Worm (Caenorhabditis elegans) whole organism, L3 larva: ENCODE measurements around the gene lips-8.

ENCODE experiments used
- R02D3.7 ChIP-seq: fragments of 150-350 bp; optimal IDR thresholded peaks from 2 replicates; lab custom pipeline; 2014; ENCODE audit warnings: missing biosample characterization, missing genetic modification characterization
- ZK546.5 ChIP-seq: sonication (generic microtip); optimal IDR thresholded peaks from 2 replicates; lab custom pipeline; 2017; ENCODE audit warnings: missing biosample characterization, missing genetic modification characterization
- aly-2 ChIP-seq: fragments of 150-350 bp; optimal IDR thresholded peaks from 2 replicates; lab custom pipeline; 2014; ENCODE audit warnings: missing biosample characterization, missing genetic modification characterization
- ama-1 ChIP-seq: fragments of 150-350 bp; optimal IDR thresholded peaks from 2 replicates; lab custom pipeline; 2018
- ceh-16 ChIP-seq: sonication (generic microtip); optimal IDR thresholded peaks from 2 replicates; lab custom pipeline; 2017; ENCODE audit warnings: missing biosample characterization, missing genetic modification characterization
- ceh-82 ChIP-seq: fragments of 150-350 bp; optimal IDR thresholded peaks from 2 replicates; lab custom pipeline; 2014; ENCODE audit warnings: missing biosample characterization, missing genetic modification characterization
- ceh-9 ChIP-seq: sonication (generic microtip); optimal IDR thresholded peaks from 2 replicates; lab custom pipeline; 2018; ENCODE audit warnings: missing biosample characterization, missing genetic modification characterization
- egl-5 ChIP-seq: fragments of 150-350 bp; optimal IDR thresholded peaks from 2 replicates; lab custom pipeline; 2017; ENCODE audit warnings: missing biosample characterization, missing genetic modification reagents, missing genetic modification characterization, inconsistent platforms
- elt-3 ChIP-seq, 3 experiments: fragments of 150-350 bp in 1 of 3; sonication (generic microtip) in 2 of 3; optimal IDR thresholded peaks; 2 replicates in 2 of 3; 4 replicates in 1 of 3; lab custom pipeline; 2014 to 2017; ENCODE audit warnings: missing biosample characterization in 3 of 3, missing genetic modification characterization in 3 of 3
- eor-1 ChIP-seq, 2 experiments: fragments of 150-350 bp; optimal IDR thresholded peaks; 2 replicates each; lab custom pipeline; 2014 to 2018; ENCODE audit warnings: missing biosample characterization in 2 of 2, missing genetic modification characterization in 2 of 2
- fkh-10 ChIP-seq: sonication (generic microtip); optimal IDR thresholded peaks from 2 replicates; lab custom pipeline; 2017; ENCODE audit warnings: missing biosample characterization, missing genetic modification reagents, missing genetic modification characterization
- fkh-2 ChIP-seq: fragments of 150-350 bp; optimal IDR thresholded peaks from 2 replicates; lab custom pipeline; 2014; ENCODE audit warnings: missing biosample characterization, missing genetic modification reagents, missing genetic modification characterization
- fos-1 ChIP-seq: fragments of 150-350 bp; optimal IDR thresholded peaks from 2 replicates; lab custom pipeline; 2014; ENCODE audit warnings: missing biosample characterization, missing genetic modification characterization
- hmg-11 ChIP-seq: sonication (generic microtip); optimal IDR thresholded peaks from 2 replicates; lab custom pipeline; 2016; ENCODE audit warnings: missing genetic modification characterization, missing compliant biosample characterization
- jun-1 ChIP-seq: fragments of 150-350 bp; optimal IDR thresholded peaks from 2 replicates; lab custom pipeline; 2014; ENCODE audit warnings: missing biosample characterization, missing genetic modification reagents, missing genetic modification characterization
- lin-15B ChIP-seq: fragments of 150-350 bp; optimal IDR thresholded peaks from 2 replicates; lab custom pipeline; 2014; ENCODE audit warnings: missing biosample characterization, missing genetic modification characterization
- lin-39 ChIP-seq: fragments of 150-350 bp; optimal IDR thresholded peaks from 2 replicates; lab custom pipeline; 2018; ENCODE audit warnings: missing biosample characterization, missing genetic modification reagents, missing genetic modification characterization
- lsy-12 ChIP-seq: sonication (generic microtip); optimal IDR thresholded peaks from 2 replicates; lab custom pipeline; 2016; ENCODE audit warnings: mild to moderate bottlenecking, missing genetic modification characterization, missing compliant biosample characterization
- mdl-1 ChIP-seq: fragments of 150-350 bp; optimal IDR thresholded peaks from 2 replicates; lab custom pipeline; 2014; ENCODE audit warnings: missing biosample characterization, missing genetic modification characterization
- mml-1 ChIP-seq: fragments of 150-350 bp; sonication (generic microtip); optimal IDR thresholded peaks from 3 replicates; lab custom pipeline; 2014; ENCODE audit warnings: missing biosample characterization, missing genetic modification characterization
- nfya-1 ChIP-seq: sonication (generic microtip); optimal IDR thresholded peaks from 2 replicates; lab custom pipeline; 2017; ENCODE audit warnings: missing genetic modification characterization, mild to moderate bottlenecking, missing compliant biosample characterization, antibody characterized with exemption, moderate library complexity; ENCODE audit not compliant: insufficient read depth
- nhr-11 ChIP-seq: fragments of 150-350 bp; optimal IDR thresholded peaks from 2 replicates; lab custom pipeline; 2014; ENCODE audit warnings: missing biosample characterization, missing genetic modification characterization
- nhr-12 ChIP-seq: fragments of 150-350 bp; optimal IDR thresholded peaks from 2 replicates; lab custom pipeline; 2014; ENCODE audit warnings: missing biosample characterization, missing genetic modification characterization
- nhr-23 ChIP-seq: fragments of 150-350 bp; optimal IDR thresholded peaks from 2 replicates; lab custom pipeline; 2014; ENCODE audit warnings: missing biosample characterization, missing genetic modification reagents, missing genetic modification characterization
- nhr-237 ChIP-seq: fragments of 150-350 bp; optimal IDR thresholded peaks from 2 replicates; lab custom pipeline; 2014; ENCODE audit warnings: missing biosample characterization, missing genetic modification characterization
- nhr-25 ChIP-seq: sonication (generic microtip); optimal IDR thresholded peaks from 2 replicates; lab custom pipeline; 2017; ENCODE audit warnings: missing biosample characterization, missing genetic modification characterization
- nhr-28 ChIP-seq: fragments of 150-350 bp; optimal IDR thresholded peaks from 2 replicates; lab custom pipeline; 2014; ENCODE audit warnings: missing biosample characterization, missing genetic modification characterization
- nhr-43 ChIP-seq: sonication (generic microtip); optimal IDR thresholded peaks from 2 replicates; lab custom pipeline; 2016; ENCODE audit warnings: mild to moderate bottlenecking, missing genetic modification characterization, missing compliant biosample characterization; ENCODE audit not compliant: poor library complexity, severe bottlenecking
- nhr-67 ChIP-seq: fragments of 150-350 bp; optimal IDR thresholded peaks from 2 replicates; lab custom pipeline; 2014; ENCODE audit warnings: missing biosample characterization, missing genetic modification characterization
- nhr-76 ChIP-seq: fragments of 150-350 bp; sonication (generic microtip); optimal IDR thresholded peaks from 5 replicates; lab custom pipeline; 2014; ENCODE audit warnings: missing biosample characterization, missing genetic modification characterization
- nhr-77 ChIP-seq: fragments of 150-350 bp; optimal IDR thresholded peaks from 2 replicates; lab custom pipeline; 2014; ENCODE audit warnings: missing biosample characterization, missing genetic modification characterization
- pha-4 ChIP-seq: fragments of 150-350 bp; optimal IDR thresholded peaks from 2 replicates; lab custom pipeline; 2014; ENCODE audit warnings: missing biosample characterization, missing genetic modification reagents, missing genetic modification characterization
- pqm-1 ChIP-seq: fragments of 150-350 bp; optimal IDR thresholded peaks from 2 replicates; lab custom pipeline; 2017; ENCODE audit warnings: missing biosample characterization, missing genetic modification characterization, inconsistent platforms
- sea-2 ChIP-seq: fragments of 150-350 bp; sonication (generic microtip); optimal IDR thresholded peaks from 4 replicates; lab custom pipeline; 2014; ENCODE audit warnings: missing biosample characterization, missing genetic modification reagents, missing genetic modification characterization
- skn-1 ChIP-seq: fragments of 150-350 bp; optimal IDR thresholded peaks from 2 replicates; lab custom pipeline; 2014; ENCODE audit warnings: missing biosample characterization, missing genetic modification characterization
- tbx-2 ChIP-seq: sonication (generic microtip); optimal IDR thresholded peaks from 2 replicates; lab custom pipeline; 2016; ENCODE audit warnings: mild to moderate bottlenecking, missing genetic modification characterization, missing compliant biosample characterization
- zag-1 ChIP-seq: fragments of 150-350 bp; optimal IDR thresholded peaks from 2 replicates; lab custom pipeline; 2014; ENCODE audit warnings: missing biosample characterization, missing genetic modification characterization
- ztf-11 ChIP-seq: fragments of 150-350 bp; optimal IDR thresholded peaks from 2 replicates; lab custom pipeline; 2014; ENCODE audit warnings: missing biosample characterization, missing genetic modification characterization
- ztf-4 ChIP-seq: fragments of 150-350 bp; optimal IDR thresholded peaks from 2 replicates; lab custom pipeline; 2014; ENCODE audit warnings: missing biosample characterization, missing genetic modification characterization

The lips-8 gene

ce11 chrX:14853712-14854217 is 44.5 kb upstream of the lips-8 start, which contains the start of the genes C27C12.1 and C27C12.4 (continued):
- TF ChIP-seq lin-15B = peak; percentile 87
- peak; percentile 91 for TF ChIP-seq nhr-25 (tag; lab: Kevin White, UChicago)
- peak; percentile 20 for TF ChIP-seq nhr-11 (tag; lab: Kevin White, UChicago)
- peak; percentile 85 for TF ChIP-seq nhr-43 (tag; lab: Kevin White, UChicago)
- peak; percentile 44 for TF ChIP-seq ama-1
- TF ChIP-seq mml-1 (tag; lab: Kevin White, UChicago) = no peak
- no peak for TF ChIP-seq nhr-237
- TF ChIP-seq lsy-12 (tag; lab: Kevin White, UChicago) = peak; percentile 57

- TF ChIP-seq egl-5 (tag; lab: Kevin White, UChicago) (no peak), pqm-1 (tag; lab: Kevin White, UChicago) (no peak), nfya-1 (tag; lab: Kevin White, UChicago) (no peak), ceh-9 (tag; lab: Kevin White, UChicago) (no peak), ZK546.5 (tag; lab: Kevin White, UChicago) (no peak), eor-1 (tag; optimal IDR thresholded peaks at IDR 0.05; lab: Kevin White, UChicago) (no peak), nhr-67 (tag; lab: Kevin White, UChicago) (no peak), nhr-76 (tag; lab: Kevin White, UChicago) (no peak), nhr-237 (no peak), lsy-12 (tag; lab: Kevin White, UChicago) (no peak), fkh-10 (GFP tag; lab: Kevin White, UChicago) (no peak), nhr-12 (tag; lab: Kevin White, UChicago) (no peak), ztf-4 (tag; lab: Kevin White, UChicago) (no peak)
- TF ChIP-seq, all 47 proteins: peak for 0
Measured at ce11 chrX:14861752-14862151, 36.6 kb upstream of the lips-8 start, which contains the start of gene dmd-4. Gene dmd-4, minus strand, starts transcription at chrX:14861852.

ce11 chrX:14865744-14866143 is 32.6 kb upstream of the lips-8 start, which contains the start of gene C27C12.3:
Gene C27C12.3, minus strand, starts transcription at chrX:14865844.
- TF ChIP-seq hmg-11 (tag; lab: Kevin White, UChicago) (no peak), tbx-2 (no peak), fkh-2 (tag; lab: Kevin White, UChicago) (no peak), zag-1 (tag; lab: Kevin White, UChicago) (no peak), nhr-11 (tag; lab: Kevin White, UChicago) (no peak), elt-3 (tag; optimal IDR thresholded peaks at IDR 0.05; lab: Kevin White, UChicago) (no peak), nhr-25 (tag; lab: Kevin White, UChicago) (no peak), aly-2 (no peak), nhr-43 (tag; lab: Kevin White, UChicago) (no peak), ama-1 (no peak), nhr-76 (tag; lab: Kevin White, UChicago) (no peak), jun-1 (tag; lab: Kevin White, UChicago) (no peak), eor-1 (tag; optimal IDR thresholded peaks at IDR 0.05; lab: Kevin White, UChicago) (no peak), nhr-77 (tag; lab: Kevin White, UChicago) (no peak), fos-1 (tag; lab: Kevin White, UChicago) (no peak), fkh-10 (GFP tag; lab: Kevin White, UChicago) (no peak), nhr-23 (tag; lab: Kevin White, UChicago) (no peak), lin-39 (tag; lab: Kevin White, UChicago) (no peak), pha-4 (tag; lab: Kevin White, UChicago) (no peak)

- TF ChIP-seq nhr-28 (tag; lab: Kevin White, UChicago) (no peak), mdl-1 (tag; lab: Kevin White, UChicago) (no peak), jun-1 (tag; lab: Kevin White, UChicago) (no peak), fkh-10 (GFP tag; lab: Kevin White, UChicago) (no peak), sea-2 (no peak), nhr-25 (tag; lab: Kevin White, UChicago) (no peak), R02D3.7 (tag; lab: Kevin White, UChicago) (no peak), nhr-43 (tag; lab: Kevin White, UChicago) (no peak), ama-1 (no peak), mml-1 (tag; lab: Kevin White, UChicago) (no peak), ceh-16 (tag; lab: Kevin White, UChicago) (no peak), lin-15B (no peak), skn-1 (tag; lab: Kevin White, UChicago) (no peak), ztf-11 (tag; lab: Kevin White, UChicago) (no peak), ceh-82 (tag; lab: Kevin White, UChicago) (no peak), elt-3 (tag; optimal IDR thresholded peaks at IDR 0.05; lab: Kevin White, UChicago) (no peak), nhr-11 (tag; lab: Kevin White, UChicago) (no peak), fkh-2 (tag; lab: Kevin White, UChicago) (no peak)
- TF ChIP-seq, all 47 proteins: peak for 0
Measured at ce11 chrX:14868200-14868599, 30.1 kb upstream of the lips-8 start, which contains the start of gene F31F6.1. Gene F31F6.1, minus strand, starts transcription at chrX:14868300.
